Worm (Caenorhabditis elegans): ENCODE data around the gene glo-4.

glo-4 gene

DNA sequence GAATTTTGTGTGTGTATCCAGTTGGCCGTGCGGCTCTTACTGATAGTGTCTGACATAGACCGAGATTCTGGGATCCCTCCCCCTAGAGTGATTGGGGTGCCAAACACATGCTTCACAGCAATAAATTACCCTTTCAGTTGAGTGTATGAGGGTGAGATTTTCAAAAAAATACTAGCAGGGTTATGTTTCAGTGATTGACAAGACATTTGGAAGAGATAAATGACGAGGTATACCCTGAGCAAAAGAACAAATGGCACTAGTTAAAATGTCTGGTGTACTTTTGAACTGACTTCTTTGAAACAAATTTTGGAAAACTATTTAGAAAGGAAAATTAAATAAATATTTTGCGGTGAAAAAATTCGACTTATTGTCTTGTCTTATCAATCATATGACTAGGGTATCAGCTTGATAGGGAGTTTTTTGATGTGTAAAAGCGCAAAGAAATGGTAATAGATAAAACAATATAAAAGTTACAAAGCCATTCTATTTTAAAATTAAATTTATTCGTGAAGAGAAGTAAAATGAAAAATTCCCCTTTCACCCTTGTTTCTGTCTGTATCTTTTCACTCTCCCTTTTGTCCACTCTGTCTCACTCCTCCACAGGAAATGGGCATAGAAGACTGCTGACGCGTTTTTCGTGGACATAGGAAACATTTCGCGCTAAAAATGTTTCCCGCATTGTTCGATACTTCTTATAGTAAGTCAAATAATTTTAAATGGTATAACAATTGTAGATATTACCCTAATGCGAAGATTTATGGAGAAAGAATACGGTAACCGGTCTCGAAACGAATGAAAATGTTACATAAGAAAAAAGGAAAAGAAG lies at the start of gene glo-4:
TSS of gene glo-4 (minus strand) at position 51 of the 826 bp plus-strand sequence.
- TF ChIP-seq W03F9.2 (tag; optimal IDR thresholded peaks at IDR 0.05), result peak; percentile 13
- no peak for TF ChIP-seq him-1 (tag; optimal IDR thresholded peaks at IDR 0.05)
- no peak for TF ChIP-seq dao-5 (tag; optimal IDR thresholded peaks at IDR 0.05)

DNA sequence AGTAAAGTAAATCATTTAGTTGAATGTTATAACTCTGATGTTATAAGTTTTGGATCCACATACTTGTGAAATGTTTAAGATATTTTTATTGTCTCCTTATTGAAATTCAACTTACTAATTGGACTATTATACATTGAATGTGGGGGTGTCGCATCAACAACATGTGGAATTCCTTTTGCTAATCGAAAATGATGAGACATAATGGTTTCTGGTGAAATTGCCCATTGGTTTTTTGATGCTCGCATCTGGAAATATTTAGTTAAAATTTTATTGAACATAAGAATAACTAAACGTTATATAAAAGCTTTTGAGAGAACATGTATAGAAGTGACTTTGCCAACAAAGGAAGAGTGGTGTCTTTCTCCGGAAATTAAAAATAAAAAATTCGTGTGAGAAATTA lies 48.9 kb upstream of the glo-4 start, which contains the start of gene ZK682.7:
TSS of gene ZK682.7 (minus strand) at position 247 of the 400 bp plus-strand sequence.
- no peak for TF ChIP-seq W03F9.2 (tag; optimal IDR thresholded peaks at IDR 0.05)
- no peak for TF ChIP-seq him-1 (tag; optimal IDR thresholded peaks at IDR 0.05)
- TF ChIP-seq dao-5 (tag; optimal IDR thresholded peaks at IDR 0.05), result no peak

DNA sequence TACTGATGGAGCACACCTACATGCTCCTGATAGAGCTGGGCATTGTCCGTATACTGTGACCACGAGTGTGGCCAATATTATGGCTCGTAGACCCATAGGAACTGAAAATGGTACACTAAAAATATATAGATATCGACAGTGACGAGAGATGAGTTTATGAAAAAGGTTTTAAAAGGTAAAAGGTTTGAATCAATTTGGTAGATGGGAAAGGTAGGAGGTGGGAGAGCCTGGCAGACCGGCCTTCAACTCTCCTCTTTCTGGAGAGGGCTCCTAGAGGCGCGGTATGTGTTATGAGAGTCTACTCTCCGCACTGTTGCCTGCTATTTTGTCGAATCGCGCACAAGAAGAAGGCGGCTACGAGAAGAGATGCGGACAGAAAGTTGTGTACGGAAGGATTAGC lies 44.4 kb upstream of the glo-4 start, which contains the start of gene lron-2:
TSS of gene lron-2 (minus strand) at position 101 of the 400 bp plus-strand sequence.
- TF ChIP-seq him-1 (tag; optimal IDR thresholded peaks at IDR 0.05), result no peak
- TF ChIP-seq W03F9.2 (tag; optimal IDR thresholded peaks at IDR 0.05), result no peak
- TF ChIP-seq dao-5 (tag; optimal IDR thresholded peaks at IDR 0.05), result no peak

DNA sequence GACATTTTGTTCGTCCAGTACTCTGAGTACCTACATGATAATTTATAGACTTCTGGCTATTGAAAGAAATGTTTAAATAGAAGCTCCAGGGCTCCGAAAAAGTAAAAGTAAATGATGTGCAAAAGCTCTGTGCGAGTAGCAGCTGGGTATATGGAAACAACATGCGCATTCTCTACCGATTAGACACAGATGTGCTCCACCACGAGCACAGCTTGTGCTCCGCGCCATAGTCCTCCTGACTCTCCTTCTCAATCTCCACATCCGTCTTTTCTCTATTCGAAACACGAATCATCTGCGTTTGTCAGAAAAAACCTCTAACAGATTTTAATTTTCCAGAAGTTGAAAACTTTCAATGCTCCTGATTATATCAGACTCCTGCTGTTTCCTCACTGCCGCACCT lies 40.4 kb upstream of the glo-4 start:
- TF ChIP-seq W03F9.2 (tag; optimal IDR thresholded peaks at IDR 0.05) (no peak), dao-5 (tag; optimal IDR thresholded peaks at IDR 0.05) (no peak), him-1 (tag; optimal IDR thresholded peaks at IDR 0.05) (no peak)

DNA sequence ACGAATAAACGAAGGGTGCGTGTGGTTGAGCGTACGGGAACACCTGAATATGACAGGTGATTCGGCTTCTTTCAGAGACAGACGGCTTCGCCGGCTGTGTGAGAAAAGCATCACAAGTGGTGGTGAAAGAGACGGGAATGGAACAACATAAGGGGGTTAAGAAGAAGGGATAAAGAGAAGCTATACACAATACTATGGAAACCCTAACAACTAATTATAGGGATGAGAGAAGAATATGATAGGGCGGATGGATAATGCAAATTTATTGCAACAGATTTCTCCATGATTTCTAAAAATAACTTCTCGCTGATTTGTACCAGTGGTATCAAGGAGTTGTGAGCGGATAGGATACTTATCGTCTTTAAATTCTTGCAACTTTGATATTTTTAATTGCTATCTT lies 39.1 kb upstream of the glo-4 start, which contains the start of gene hlh-10:
TSS of gene hlh-10 (minus strand) at position 101 of the 400 bp plus-strand sequence.
- no peak for TF ChIP-seq W03F9.2 (tag; optimal IDR thresholded peaks at IDR 0.05)
- TF ChIP-seq him-1 (tag; optimal IDR thresholded peaks at IDR 0.05), result no peak
- no peak for TF ChIP-seq dao-5 (tag; optimal IDR thresholded peaks at IDR 0.05)

DNA sequence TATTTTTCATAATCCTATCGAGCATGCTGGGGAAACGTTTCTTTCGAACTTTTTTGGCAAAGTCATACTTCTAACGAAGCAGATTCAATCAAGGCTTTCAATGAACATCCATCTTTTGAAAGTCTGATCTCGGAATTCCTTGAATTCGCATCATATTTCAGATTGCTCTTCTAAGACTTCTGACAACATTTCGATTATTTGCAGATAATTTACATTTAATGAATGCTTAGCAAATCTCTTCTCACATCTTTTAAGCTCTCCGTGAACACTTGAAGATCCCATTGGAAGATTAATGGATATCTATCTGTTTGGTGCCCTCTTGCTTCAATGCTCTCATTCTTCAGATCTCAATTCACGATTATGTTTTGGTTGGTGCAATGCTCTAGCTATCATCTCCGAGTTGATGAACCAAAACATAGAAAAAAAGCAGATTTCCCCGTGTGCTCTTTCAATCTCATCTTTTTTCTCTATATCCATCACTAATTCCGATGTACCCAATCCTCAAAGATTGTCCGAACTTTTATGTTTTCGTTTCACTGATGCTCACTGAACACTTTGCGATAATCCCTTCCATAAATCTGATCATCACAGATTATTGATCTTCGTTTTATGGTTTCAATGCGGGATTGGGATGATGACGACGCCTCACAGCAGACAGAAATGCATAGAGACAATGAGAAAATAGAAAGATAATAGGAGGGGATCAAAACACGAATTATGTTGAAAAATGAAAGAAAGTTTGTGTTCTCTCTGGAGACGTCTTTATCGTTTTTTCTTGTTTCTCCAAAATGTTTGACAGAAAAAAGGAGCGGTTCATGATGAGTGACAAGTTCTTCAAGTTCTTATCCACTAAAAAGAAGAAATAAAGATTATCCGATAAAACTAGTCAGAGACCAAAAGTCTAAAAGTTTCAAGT lies 31.4 kb upstream of the glo-4 start:
- TF ChIP-seq W03F9.2 (tag; optimal IDR thresholded peaks at IDR 0.05), result no peak
- no peak for TF ChIP-seq him-1 (tag; optimal IDR thresholded peaks at IDR 0.05)
- TF ChIP-seq dao-5 (tag; optimal IDR thresholded peaks at IDR 0.05), result no peak

DNA sequence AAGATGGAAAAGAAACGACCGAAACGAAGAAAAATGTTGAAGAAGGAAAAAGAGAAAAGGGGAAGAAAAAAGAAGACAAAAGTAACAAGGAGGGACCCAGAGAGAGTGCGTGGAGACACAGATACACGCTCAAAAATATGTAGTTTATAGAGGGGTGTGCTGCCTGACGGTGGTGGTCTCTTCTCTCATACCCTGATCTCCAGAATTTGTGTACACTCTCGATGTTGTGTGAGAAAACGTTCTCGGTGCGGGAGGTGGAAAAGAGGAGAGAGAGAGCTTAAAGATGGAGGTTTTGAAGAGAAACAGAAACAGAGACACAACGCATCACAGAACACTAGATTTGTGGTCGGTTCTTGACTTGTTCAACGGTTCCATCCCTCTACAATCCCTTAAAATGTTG lies 30.6 kb upstream of the glo-4 start:
- TF ChIP-seq him-1 (tag; optimal IDR thresholded peaks at IDR 0.05) (peak; percentile 55), dao-5 (tag; optimal IDR thresholded peaks at IDR 0.05) (no peak), W03F9.2 (tag; optimal IDR thresholded peaks at IDR 0.05) (no peak)

DNA sequence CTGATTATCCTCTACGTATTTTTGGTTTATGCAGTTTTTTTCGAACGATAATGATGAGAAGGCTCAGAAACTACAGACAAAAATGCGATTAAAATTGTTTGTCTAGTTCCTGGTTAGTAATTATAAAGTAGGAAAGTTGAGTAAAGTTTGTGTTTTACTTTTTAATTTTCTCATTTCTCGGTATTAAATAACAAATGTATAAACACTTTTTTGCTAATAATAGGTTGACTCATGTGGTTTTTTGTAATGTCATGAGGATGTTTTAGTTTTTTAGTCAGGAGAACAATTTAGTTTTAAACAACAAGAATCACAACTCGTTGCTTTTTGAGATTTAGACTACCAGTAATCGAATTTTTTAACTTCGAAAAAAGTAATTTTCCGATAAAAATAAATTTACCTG lies 29.6 kb upstream of the glo-4 start:
- TF ChIP-seq him-1 (tag; optimal IDR thresholded peaks at IDR 0.05) (no peak), W03F9.2 (tag; optimal IDR thresholded peaks at IDR 0.05) (no peak), dao-5 (tag; optimal IDR thresholded peaks at IDR 0.05) (no peak)

DNA sequence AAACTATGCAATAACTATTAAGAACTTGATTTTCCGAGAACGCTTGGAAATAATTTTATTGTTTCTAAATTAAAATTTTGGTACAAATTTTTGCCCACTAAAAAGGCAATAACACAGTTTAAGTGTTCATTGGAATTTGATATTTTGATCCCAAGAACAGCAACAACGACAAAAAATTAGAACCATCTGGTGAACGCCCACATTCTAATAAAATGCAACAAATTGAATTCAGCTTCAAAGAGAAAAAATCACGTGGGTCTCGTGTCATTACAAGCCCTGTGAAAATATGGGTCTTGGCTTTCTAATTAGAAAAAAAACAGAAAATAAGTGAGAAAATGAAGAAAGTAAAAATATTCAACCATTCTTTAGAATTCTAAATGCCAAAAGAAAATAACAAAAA lies 28.8 kb upstream of the glo-4 start:
- no peak for TF ChIP-seq him-1 (tag; optimal IDR thresholded peaks at IDR 0.05)
- no peak for TF ChIP-seq dao-5 (tag; optimal IDR thresholded peaks at IDR 0.05)
- TF ChIP-seq W03F9.2 (tag; optimal IDR thresholded peaks at IDR 0.05), result no peak

DNA sequence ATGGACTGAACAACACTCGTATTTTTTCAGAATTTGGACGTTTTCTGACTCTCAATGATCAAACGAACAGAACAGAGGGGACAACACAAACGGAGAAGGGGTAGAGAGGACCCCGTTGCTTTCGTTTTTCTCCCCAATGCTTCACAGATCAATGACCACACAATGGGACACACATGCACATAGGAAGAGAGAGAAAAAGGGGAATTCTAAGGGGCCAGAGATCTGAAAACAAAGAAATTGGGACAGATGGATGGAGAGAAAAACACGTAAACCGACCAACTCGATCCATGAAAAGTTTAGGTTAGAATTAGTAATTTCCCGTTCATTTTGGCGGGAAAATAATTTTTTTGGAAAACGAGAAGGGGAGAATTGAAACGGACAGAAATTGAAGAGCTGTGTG lies 27.4 kb upstream of the glo-4 start:
- TF ChIP-seq W03F9.2 (tag; optimal IDR thresholded peaks at IDR 0.05), result no peak
- TF ChIP-seq dao-5 (tag; optimal IDR thresholded peaks at IDR 0.05), result no peak
- TF ChIP-seq him-1 (tag; optimal IDR thresholded peaks at IDR 0.05), result no peak

DNA sequence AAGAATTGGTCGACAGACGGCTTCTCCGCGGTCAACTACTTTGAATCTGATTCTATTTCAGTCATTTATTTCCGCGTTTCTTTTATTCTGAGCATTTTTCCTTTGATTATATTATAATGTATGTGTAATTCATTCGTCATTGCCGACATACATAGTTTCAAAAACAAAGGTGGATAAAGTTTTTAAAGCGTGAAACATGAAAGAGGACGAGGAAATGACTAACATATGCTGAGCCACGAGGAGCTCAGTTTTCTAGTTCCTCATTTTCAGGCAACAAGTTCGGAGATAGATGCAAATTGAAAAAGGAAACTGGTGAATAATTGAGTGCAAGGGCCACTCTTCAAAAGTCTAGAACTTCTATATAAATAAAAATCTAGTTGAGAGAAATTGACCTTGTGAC lies 25.2 kb upstream of the glo-4 start:
- TF ChIP-seq dao-5 (tag; optimal IDR thresholded peaks at IDR 0.05) (no peak), W03F9.2 (tag; optimal IDR thresholded peaks at IDR 0.05) (no peak), him-1 (tag; optimal IDR thresholded peaks at IDR 0.05) (no peak)

DNA sequence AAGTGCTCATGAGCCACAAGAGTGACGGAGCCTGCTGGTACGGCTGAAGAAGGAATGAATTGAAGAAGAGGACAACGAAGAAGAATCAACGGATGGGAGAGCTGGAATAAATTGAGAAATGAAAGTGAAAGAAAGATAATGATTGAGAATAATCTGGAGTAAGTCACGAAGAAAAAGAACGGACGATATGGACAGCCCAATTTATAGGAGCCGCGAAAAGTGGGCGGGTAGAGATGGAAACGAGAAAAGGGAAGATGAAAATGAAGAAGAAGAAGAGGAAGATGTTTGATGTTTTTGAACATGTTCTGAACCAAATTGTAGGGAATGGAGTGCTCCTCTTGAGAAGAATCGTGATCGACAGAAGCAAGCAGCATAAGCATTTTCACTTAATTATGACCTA lies 23.4 kb upstream of the glo-4 start, which contains the start of gene slc-17.7:
TSS of gene slc-17.7 (minus strand) at position 101 of the 400 bp plus-strand sequence.
- TF ChIP-seq W03F9.2 (tag; optimal IDR thresholded peaks at IDR 0.05) (no peak), him-1 (tag; optimal IDR thresholded peaks at IDR 0.05) (no peak)

DNA sequence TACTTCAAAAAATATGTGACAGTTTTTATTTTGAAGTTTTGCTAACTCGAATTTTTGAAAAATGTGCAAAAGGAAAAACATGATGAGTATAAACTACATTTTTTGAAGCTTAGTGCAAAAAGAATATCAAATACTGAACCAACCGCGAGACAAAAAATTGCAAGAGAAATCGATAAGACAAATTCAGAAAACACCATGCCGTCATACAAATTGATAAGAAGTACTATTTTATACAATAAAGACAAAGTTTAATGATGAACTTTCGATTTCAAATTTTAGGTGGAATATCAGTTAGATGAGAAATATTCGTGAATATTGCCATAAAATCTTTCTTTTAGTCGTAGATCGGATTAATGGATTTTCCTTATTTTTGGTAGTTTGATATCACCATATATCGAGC lies 19.7 kb upstream of the glo-4 start:
- TF ChIP-seq him-1 (tag; optimal IDR thresholded peaks at IDR 0.05) (no peak), W03F9.2 (tag; optimal IDR thresholded peaks at IDR 0.05) (no peak), dao-5 (tag; optimal IDR thresholded peaks at IDR 0.05) (no peak)

DNA sequence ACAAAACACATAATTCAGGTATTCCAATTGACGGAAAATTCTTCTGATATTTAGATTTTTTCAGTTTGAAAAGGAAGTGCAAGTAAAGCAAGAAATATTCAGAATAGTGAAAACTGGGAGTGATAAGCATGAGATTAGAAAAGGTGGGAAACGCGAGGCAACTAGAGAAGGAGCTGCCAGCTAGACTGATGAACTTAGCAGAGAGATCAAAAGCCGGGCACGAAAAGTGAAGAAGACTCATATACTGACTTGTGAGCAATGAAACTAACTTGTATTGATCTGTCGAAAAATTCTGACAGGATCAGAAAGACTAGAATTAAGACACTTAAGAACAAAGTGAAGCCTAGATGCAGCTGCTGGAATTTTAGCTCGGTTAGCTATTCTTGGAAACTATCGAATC lies 18.5 kb upstream of the glo-4 start, which contains the start of gene nhr-36:
TSS of gene nhr-36 (minus strand) at position 101 of the 400 bp plus-strand sequence.
- TF ChIP-seq W03F9.2 (tag; optimal IDR thresholded peaks at IDR 0.05) (no peak), dao-5 (tag; optimal IDR thresholded peaks at IDR 0.05) (no peak), him-1 (tag; optimal IDR thresholded peaks at IDR 0.05) (no peak)
